Worm (Caenorhabditis elegans) whole organism, L1 larva: ENCODE measurements around the gene F36D3.4.

Experiments
- fos-1 ChIP-seq: fragments of 150-350 bp; optimal IDR thresholded peaks from 2 replicates; lab custom pipeline; 2014; ENCODE audit warnings: missing biosample characterization, missing genetic modification characterization
- nhr-76 ChIP-seq: sonication (generic microtip); optimal IDR thresholded peaks from 2 replicates; lab custom pipeline; 2017; ENCODE audit warnings: missing biosample characterization, missing genetic modification characterization

DNA sequence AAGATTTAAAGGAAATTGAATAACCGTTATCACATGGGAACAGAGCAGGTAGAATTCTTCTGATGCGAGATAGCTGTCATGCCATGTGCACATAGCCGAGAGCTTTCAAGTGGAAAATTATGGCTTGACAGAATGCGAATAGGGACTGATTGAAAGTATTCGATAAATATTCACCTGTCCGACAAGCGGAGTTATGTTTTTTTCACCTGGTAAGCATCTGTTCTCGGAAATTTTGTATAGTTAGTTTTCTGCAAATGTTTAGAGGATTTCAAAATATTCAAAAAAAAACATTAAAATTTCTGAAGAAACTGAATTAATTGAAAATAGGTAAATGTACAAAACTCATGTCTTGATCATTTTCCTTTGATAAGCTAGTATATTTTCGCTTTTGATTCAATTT lies 20.0 kb downstream of the F36D3.4 start, which contains the start of gene srh-136:
- TF ChIP-seq nhr-76 (tag; lab: Kevin White, UChicago) (no peak), fos-1 (no peak)
